Worm (Caenorhabditis elegans): ENCODE data around the gene srsx-14.

- TF ChIP-seq F37B4.10 (GFP tag; IDR thresholded peaks at IDR 0.05) (no peak), fkh-3 (tag; optimal IDR thresholded peaks at IDR 0.05) (no peak), ama-1 (optimal IDR thresholded peaks at IDR 0.05) (no peak), ama-1 (GFP tag; optimal IDR thresholded peaks at IDR 0.05) (no peak), mcd-1 (GFP tag; IDR thresholded peaks at IDR 0.05) (no peak), tlf-1 (GFP tag; optimal IDR thresholded peaks at IDR 0.05) (no peak), nhr-90 (tag; optimal IDR thresholded peaks at IDR 0.05) (no peak), D2030.7 (GFP tag; IDR thresholded peaks at IDR 0.05) (no peak), F57C9.4 (tag; optimal IDR thresholded peaks at IDR 0.05) (no peak), dpl-1 (GFP tag; optimal IDR thresholded peaks at IDR 0.05) (no peak), ztf-25 (GFP tag; IDR thresholded peaks at IDR 0.05) (no peak), T26A5.8 (tag; optimal IDR thresholded peaks at IDR 0.05) (no peak), ceh-27 (GFP tag; optimal IDR thresholded peaks at IDR 0.05) (no peak)
Measured at ce11 chrIV:5658897-5659296, 31.9 kb upstream of the srsx-14 start.
